Fruit fly (Drosophila melanogaster) whole organism, embryonic: Measurements from ENCODE around the gene CG12017.
A peak's percentile ranks its signal among the peaks of the same experiment; 100 is the strongest.

ENCODE experiments used
- CG1024 ChIP-seq: fragments of 200-800 bp; sonication (Bioruptor generic); IDR thresholded peaks from 2 replicates; pipeline ENCODE4 v1.3.6; 2022; ENCODE audit warnings: missing biosample characterization, missing genetic modification characterization
- CG10565 ChIP-seq: fragments of 200-800 bp; sonication (Bioruptor generic); optimal IDR thresholded peaks from 3 replicates; lab custom pipeline; 2016; ENCODE audit warnings: missing biosample characterization, mild to moderate bottlenecking, missing genetic modification characterization
- CG11696 ChIP-seq: fragments of 200-800 bp; sonication (Bioruptor generic); IDR thresholded peaks from 2 replicates; pipeline ENCODE4 v1.3.6; 2022; ENCODE audit warnings: missing biosample characterization, missing genetic modification characterization
- CG13123 ChIP-seq: fragments of 200-800 bp; sonication (Bioruptor generic); optimal IDR thresholded peaks from 2 replicates; lab custom pipeline; 2016; ENCODE audit warnings: missing biosample characterization, missing genetic modification characterization
- CG14710 ChIP-seq: fragments of 200-800 bp; sonication (Bioruptor generic); optimal IDR thresholded peaks from 3 replicates; lab custom pipeline; 2019; ENCODE audit warnings: missing biosample characterization, mild to moderate bottlenecking, missing genetic modification characterization, moderate library complexity
- CG14965 ChIP-seq: fragments of 200-800 bp; sonication (Bioruptor generic); optimal IDR thresholded peaks from 2 replicates; lab custom pipeline; 2016; ENCODE audit warnings: missing biosample characterization, missing genetic modification characterization, borderline replicate concordance
- CG17328 ChIP-seq: fragments of 200-800 bp; sonication (Bioruptor generic); IDR thresholded peaks from 2 replicates; pipeline ENCODE4 v1.3.6; 2022; ENCODE audit warnings: missing biosample characterization, missing genetic modification characterization
- CG18619 ChIP-seq: fragments of 200-800 bp; sonication (Bioruptor generic); optimal IDR thresholded peaks from 3 replicates; lab custom pipeline; 2017; ENCODE audit warnings: missing biosample characterization, mild to moderate bottlenecking, missing genetic modification characterization
- CG2889 ChIP-seq: fragments of 200-800 bp; sonication (Bioruptor generic); IDR thresholded peaks from 3 replicates; pipeline ENCODE4 v1.3.6; 2022; ENCODE audit warnings: missing biosample characterization, missing genetic modification characterization
- CG31365 ChIP-seq: fragments of 200-800 bp; sonication (Bioruptor generic); optimal IDR thresholded peaks from 2 replicates; lab custom pipeline; 2018; ENCODE audit warnings: missing biosample characterization, mild to moderate bottlenecking, missing genetic modification characterization
- CG3163 ChIP-seq: fragments of 200-800 bp; sonication (Bioruptor generic); optimal IDR thresholded peaks from 3 replicates; lab custom pipeline; 2016; ENCODE audit warnings: missing biosample characterization, missing genetic modification characterization
- CG3847 ChIP-seq: fragments of 200-800 bp; sonication (Bioruptor generic); IDR thresholded peaks from 2 replicates; pipeline ENCODE4 v1.3.6; 2022; ENCODE audit warnings: missing biosample characterization, missing genetic modification characterization
- CG6854 ChIP-seq: fragments of 200-800 bp; sonication (Bioruptor generic); optimal IDR thresholded peaks from 3 replicates; lab custom pipeline; 2017; ENCODE audit warnings: missing biosample characterization, mild to moderate bottlenecking, missing genetic modification characterization
- CG7271 ChIP-seq: fragments of 200-800 bp; sonication (Bioruptor generic); optimal IDR thresholded peaks from 2 replicates; lab custom pipeline; 2018; ENCODE audit warnings: missing biosample characterization, mild to moderate bottlenecking, missing genetic modification characterization, moderate library complexity
- CG7372 ChIP-seq: fragments of 200-800 bp; sonication (Bioruptor generic); IDR thresholded peaks from 2 replicates; pipeline ENCODE4 v1.3.6; 2022; ENCODE audit warnings: missing biosample characterization, missing genetic modification characterization
- CG7556 ChIP-seq: fragments of 200-800 bp; sonication (Bioruptor generic); optimal IDR thresholded peaks from 2 replicates; lab custom pipeline; 2017; ENCODE audit warnings: missing biosample characterization, mild to moderate bottlenecking, missing genetic modification characterization
- CG9215 ChIP-seq: fragments of 200-800 bp; sonication (Bioruptor generic); IDR thresholded peaks from 2 replicates; pipeline ENCODE4 v1.3.6; 2022; ENCODE audit warnings: missing biosample characterization, missing genetic modification characterization
- CG9437 ChIP-seq: fragments of 200-800 bp; sonication (Bioruptor generic); optimal IDR thresholded peaks from 2 replicates; lab custom pipeline; 2018; ENCODE audit warnings: missing biosample characterization, mild to moderate bottlenecking, missing genetic modification characterization
- CG9797 ChIP-seq: fragments of 200-800 bp; sonication (Bioruptor generic); optimal IDR thresholded peaks from 3 replicates; lab custom pipeline; 2018; ENCODE audit warnings: missing biosample characterization, mild to moderate bottlenecking, missing genetic modification characterization
- CG9876 ChIP-seq: fragments of 200-800 bp; sonication (Bioruptor generic); optimal IDR thresholded peaks from 2 replicates; lab custom pipeline; 2016; ENCODE audit warnings: missing biosample characterization, missing genetic modification characterization
- CHES-1-like ChIP-seq: fragments of 200-800 bp; sonication (Bioruptor generic); optimal IDR thresholded peaks from 2 replicates; lab custom pipeline; 2016; ENCODE audit warnings: missing biosample characterization, missing genetic modification characterization
- Ets65A ChIP-seq: fragments of 200-800 bp; sonication (Bioruptor generic); peaks from one replicate; lab custom pipeline; 2016; ENCODE audit warnings: missing biosample characterization, missing genetic modification characterization
- Hr3 ChIP-seq: fragments of 200-800 bp; sonication (Bioruptor generic); optimal IDR thresholded peaks from 3 replicates; lab custom pipeline; 2016; ENCODE audit warnings: missing biosample characterization, missing genetic modification characterization
- Myb ChIP-seq: fragments of 200-800 bp; sonication (Bioruptor generic); optimal IDR thresholded peaks from 2 replicates; lab custom pipeline; 2016; ENCODE audit warnings: missing biosample characterization, missing genetic modification characterization
- Opbp ChIP-seq: fragments of 200-800 bp; sonication (Bioruptor generic); IDR thresholded peaks from 3 replicates; pipeline ENCODE4 v1.3.6; 2022; ENCODE audit warnings: missing biosample characterization, missing genetic modification characterization; ENCODE audit not compliant: partially characterized antibody
- Optix ChIP-seq: fragments of 200-800 bp; sonication (Bioruptor generic); IDR thresholded peaks from 3 replicates; pipeline ENCODE4 v1.3.6; 2022; ENCODE audit warnings: missing biosample characterization, missing genetic modification characterization
- Poxn ChIP-seq: fragments of 200-800 bp; sonication (Bioruptor generic); IDR thresholded peaks from 2 replicates; pipeline ENCODE4 v1.3.6; 2022; ENCODE audit warnings: missing biosample characterization, missing genetic modification characterization
- Six4 ChIP-seq: fragments of 200-800 bp; sonication (Bioruptor generic); optimal IDR thresholded peaks from 2 replicates; lab custom pipeline; 2016; ENCODE audit warnings: missing biosample characterization, missing genetic modification characterization
- Stat92E ChIP-seq, 3 experiments: fragments of >200 bp in 2 of 3; fragments of 200-800 bp in 1 of 3; sonication (Bioruptor generic) in 1 of 3; optimal IDR thresholded peaks; 2 replicates each; lab custom pipeline; 2017 to 2019; ENCODE audit warnings: missing biosample characterization in 3 of 3, missing genetic modification characterization in 3 of 3, mild to moderate bottlenecking in 1 of 3, moderate library complexity in 1 of 3
- Tbp ChIP-seq: fragments of >200 bp; optimal IDR thresholded peaks from 2 replicates; lab custom pipeline; 2018; ENCODE audit warnings: missing biosample characterization, missing genetic modification characterization
- Xbp1 ChIP-seq: fragments of 200-800 bp; sonication (Bioruptor generic); optimal IDR thresholded peaks from 3 replicates; lab custom pipeline; 2016; ENCODE audit warnings: missing biosample characterization, mild to moderate bottlenecking, missing genetic modification characterization
- abd-A ChIP-seq: fragments of 200-800 bp; sonication (Bioruptor generic); optimal IDR thresholded peaks from 3 replicates; lab custom pipeline; 2019; ENCODE audit warnings: missing biosample characterization, mild to moderate bottlenecking, missing genetic modification characterization, moderate library complexity
- al ChIP-seq: fragments of 200-800 bp; sonication (Bioruptor generic); IDR thresholded peaks from 2 replicates; pipeline ENCODE4 v1.3.6; 2022; ENCODE audit warnings: missing biosample characterization, missing genetic modification characterization
- az2 ChIP-seq: fragments of 200-800 bp; sonication (Bioruptor generic); optimal IDR thresholded peaks from 3 replicates; lab custom pipeline; 2016; ENCODE audit warnings: missing biosample characterization, missing genetic modification characterization
- chn ChIP-seq: fragments of 200-800 bp; sonication (Bioruptor generic); optimal IDR thresholded peaks from 2 replicates; lab custom pipeline; 2016; ENCODE audit warnings: missing biosample characterization, missing genetic modification characterization
- ftz-f1 ChIP-seq: fragments of 200-800 bp; sonication (Bioruptor generic); optimal IDR thresholded peaks from 2 replicates; lab custom pipeline; 2016; ENCODE audit warnings: missing biosample characterization, missing genetic modification characterization
- gsb ChIP-seq: fragments of 200-800 bp; sonication (Bioruptor generic); IDR thresholded peaks from 2 replicates; pipeline ENCODE4 v1.3.6; 2022; ENCODE audit warnings: missing biosample characterization, missing genetic modification characterization
- hb ChIP-seq: fragments of 200-800 bp; sonication (Bioruptor generic); IDR thresholded peaks from 3 replicates; pipeline ENCODE4 v1.3.6; 2022; ENCODE audit warnings: missing biosample characterization, missing genetic modification characterization; ENCODE audit not compliant: partially characterized antibody
- hth ChIP-seq: fragments of >200 bp; optimal IDR thresholded peaks from 2 replicates; lab custom pipeline; 2017; ENCODE audit warnings: inconsistent platforms
- lab ChIP-seq: fragments of 200-800 bp; sonication (Bioruptor generic); optimal IDR thresholded peaks from 3 replicates; lab custom pipeline; 2017; ENCODE audit warnings: missing biosample characterization, missing genetic modification characterization, mild to moderate bottlenecking, moderate library complexity, missing genetic modification reagents
- nerfin-2 ChIP-seq: fragments of 200-800 bp; sonication (Bioruptor generic); IDR thresholded peaks from 2 replicates; pipeline ENCODE4 v1.3.6; 2022; ENCODE audit warnings: missing biosample characterization, missing genetic modification characterization; ENCODE audit not compliant: partially characterized antibody
- oc ChIP-seq: fragments of 200-800 bp; sonication (Bioruptor generic); optimal IDR thresholded peaks from 2 replicates; lab custom pipeline; 2018; ENCODE audit warnings: missing biosample characterization, mild to moderate bottlenecking, missing genetic modification characterization, moderate library complexity
- ranshi ChIP-seq: fragments of 200-800 bp; sonication (Bioruptor generic); IDR thresholded peaks from 2 replicates; pipeline ENCODE4 v1.3.6; 2022; ENCODE audit warnings: missing biosample characterization, missing genetic modification characterization
- sc ChIP-seq, 3 experiments: fragments of >200 bp in 2 of 3; fragments of 200-800 bp in 1 of 3; sonication (Bioruptor generic) in 1 of 3; optimal IDR thresholded peaks; 2 replicates in 2 of 3; 3 replicates in 1 of 3; lab custom pipeline; 2017; ENCODE audit warnings: mild to moderate bottlenecking in 1 of 3, missing biosample characterization in 1 of 3, missing genetic modification characterization in 1 of 3, missing genetic modification reagents in 1 of 3
- sima ChIP-seq: fragments of 200-800 bp; sonication (Bioruptor generic); optimal IDR thresholded peaks from 2 replicates; lab custom pipeline; 2016; ENCODE audit warnings: missing biosample characterization, missing genetic modification characterization
- so ChIP-seq: fragments of 200-800 bp; sonication (Bioruptor generic); IDR thresholded peaks from 3 replicates; pipeline ENCODE4 v1.3.6; 2022; ENCODE audit warnings: missing biosample characterization, missing genetic modification characterization
- tap ChIP-seq: fragments of 200-800 bp; optimal IDR thresholded peaks from 3 replicates; lab custom pipeline; 2019; ENCODE audit warnings: missing biosample characterization, mild to moderate bottlenecking, missing genetic modification characterization, moderate library complexity
- tio ChIP-seq: fragments of 200-800 bp; sonication (Bioruptor generic); optimal IDR thresholded peaks from 2 replicates; lab custom pipeline; 2017; ENCODE audit warnings: missing biosample characterization, missing genetic modification characterization, inconsistent platforms
- tup ChIP-seq: fragments of 200-800 bp; sonication (Bioruptor generic); optimal IDR thresholded peaks from 2 replicates; lab custom pipeline; 2016; ENCODE audit warnings: missing biosample characterization, mild to moderate bottlenecking, missing genetic modification characterization, moderate library complexity
- wor ChIP-seq: fragments of 200-800 bp; sonication (Bioruptor generic); IDR thresholded peaks from 2 replicates; pipeline ENCODE4 v1.3.6; 2022; ENCODE audit warnings: missing biosample characterization, missing genetic modification characterization
- z ChIP-seq: fragments of 200-800 bp; sonication (Bioruptor generic); IDR thresholded peaks from 3 replicates; pipeline ENCODE4 v1.3.6; 2022; ENCODE audit warnings: missing biosample characterization, missing genetic modification characterization

The CG12017 gene

dm6 chr3L:3319223-3319643 is 39.2 kb downstream of the CG12017 start, which contains the start of the genes PIG-C, CG12016 and Dpm2 (continued):
- TF ChIP-seq Ets65A (GFP tag; lab: Kevin White, UChicago) = peak; percentile 96
- peak; percentile 79 for TF ChIP-seq CG9797
- no peak for TF ChIP-seq z
- no peak for TF ChIP-seq CG10565 (GFP tag; lab: Kevin White, UChicago)
- TF ChIP-seq CG17328 (GFP tag; lab: Robert Waterston, UW) = 0 out of 2 replicates have a peak, but pooled peaks have one; percentile 28
- TF ChIP-seq tio = no peak
- no peak for TF ChIP-seq sc (optimal IDR thresholded peaks at IDR 0.05; lab: Kevin White, UChicago)
- TF ChIP-seq sc (GFP tag; optimal IDR thresholded peaks at IDR 0.05; lab: Kevin White, UChicago) = no peak
- TF ChIP-seq Xbp1 = peak; percentile 76
- no peak for TF ChIP-seq sima (GFP tag; lab: Kevin White, UChicago)
- TF ChIP-seq oc (tag; lab: Kevin White, UChicago) = no peak
- no peak for TF ChIP-seq CG7271 (tag; lab: Kevin White, UChicago)
- peak; percentile 53 for TF ChIP-seq tap
- no peak for TF ChIP-seq abd-A (tag; lab: Kevin White, UChicago)
- no peak for TF ChIP-seq wor (GFP tag; lab: Robert Waterston, UW)
- peak; percentile 1 for TF ChIP-seq Tbp (GFP tag; lab: Kevin White, UChicago)
- peak; percentile 71 for TF ChIP-seq az2
- TF ChIP-seq CG6854 = no peak
- 0 out of 3 replicates have a peak, but pooled peaks have one; percentile 38 for TF ChIP-seq CG2889 (GFP tag; lab: Robert Waterston, UW)
- TF ChIP-seq Stat92E (GFP tag; optimal IDR thresholded peaks at IDR 0.05; lab: Kevin White, UChicago) = no peak
- peak; percentile 48 for TF ChIP-seq Hr3
- peak; percentile 50 for TF ChIP-seq CG13123
- peak; percentile 88 for TF ChIP-seq CG14710
- TF ChIP-seq hb (GFP tag; lab: Robert Waterston, UW) = peak; percentile 96
- TF ChIP-seq Poxn (GFP tag; lab: Robert Waterston, UW) = no peak
- TF ChIP-seq ranshi (GFP tag; lab: Robert Waterston, UW) = 0 out of 2 replicates have a peak, but pooled peaks have one; percentile 58
- no peak for TF ChIP-seq Optix
- no peak for TF ChIP-seq CG14965 (GFP tag; lab: Kevin White, UChicago)
- TF ChIP-seq gsb (GFP tag; lab: Robert Waterston, UW) = no peak
- TF ChIP-seq hth (lab: Kevin White, UChicago) = no peak
- peak; percentile 93 for TF ChIP-seq CHES-1-like (GFP tag; lab: Kevin White, UChicago)
- TF ChIP-seq nerfin-2 (GFP tag; lab: Robert Waterston, UW) = peak; percentile 92
- TF ChIP-seq CG1024 = 0 out of 2 replicates have a peak, but pooled peaks have one; percentile 33
- TF ChIP-seq CG9437 (GFP tag; lab: Kevin White, UChicago) = peak; percentile 14
- TF ChIP-seq Six4 (GFP tag; lab: Kevin White, UChicago) = peak; percentile 38
- peak; percentile 47 for TF ChIP-seq CG18619 (GFP tag; lab: Kevin White, UChicago)
- TF ChIP-seq CG3163 (GFP tag; lab: Kevin White, UChicago) = peak; percentile 51
- TF ChIP-seq Opbp (GFP tag; lab: Robert Waterston, UW) = peak; percentile 96
- no peak for TF ChIP-seq CG7556
- no peak for TF ChIP-seq so
- TF ChIP-seq Myb = peak; percentile 63
- TF ChIP-seq al (GFP tag; lab: Robert Waterston, UW) = peak; percentile 61; the same call in 1 of the 2 replicates
- no peak for TF ChIP-seq CG31365 (tag; lab: Kevin White, UChicago)
- peak; percentile 20 for TF ChIP-seq tup (GFP tag; lab: Kevin White, UChicago)
- TF ChIP-seq lab (GFP tag; lab: Kevin White, UChicago) = peak; percentile 68
- no peak; the same call in none of the 2 replicates for TF ChIP-seq CG9215 (GFP tag; lab: Robert Waterston, UW)
- peak; percentile 85 for TF ChIP-seq CG3847 (GFP tag; lab: Robert Waterston, UW)
- peak; percentile 77 for TF ChIP-seq chn
- TF ChIP-seq CG9876 (GFP tag; lab: Kevin White, UChicago) = peak; percentile 30
- peak; percentile 65 for TF ChIP-seq CG7372 (GFP tag; lab: Robert Waterston, UW)
- TF ChIP-seq ftz-f1 (GFP tag; lab: Kevin White, UChicago) = peak; percentile 48
- no peak for TF ChIP-seq CG11696 (GFP tag; lab: Robert Waterston, UW)
